Worm (Caenorhabditis elegans) whole organism, L4 larva: ENCODE results near the gene C49A9.5.
"Not testable (repeated sequence)": the region's sequence is repeated elsewhere in the genome, so short reads cannot be mapped to it uniquely, and the experiment has no call there.

Source experiments
- F49E8.2 ChIP-seq: sonication (generic microtip); optimal IDR thresholded peaks from 2 replicates; lab custom pipeline; 2016; ENCODE audit warnings: missing compliant biosample characterization, mild to moderate bottlenecking, missing genetic modification characterization, borderline replicate concordance
- ZK546.5 ChIP-seq, 2 experiments: sonication (generic microtip); optimal IDR thresholded peaks; 2 replicates each; lab custom pipeline; 2017; ENCODE audit warnings: missing biosample characterization in 2 of 2, missing genetic modification characterization in 2 of 2
- aha-1 ChIP-seq: fragments of 150-350 bp; peaks from one replicate; lab custom pipeline; 2014; ENCODE audit warnings: missing biosample characterization, missing genetic modification characterization
- aly-2 ChIP-seq: sonication (generic microtip); optimal IDR thresholded peaks from 2 replicates; lab custom pipeline; 2018; ENCODE audit warnings: missing biosample characterization, missing genetic modification characterization
- ceh-44 ChIP-seq: fragments of 200-800 bp; sonication (Bioruptor generic); IDR thresholded peaks from 2 replicates; pipeline ENCODE4 v1.3.6; 2022; ENCODE audit warnings: missing genetic modification reagents, missing genetic modification characterization, missing compliant biosample characterization
- ceh-82 ChIP-seq: sonication (generic microtip); optimal IDR thresholded peaks from 2 replicates; lab custom pipeline; 2017; ENCODE audit warnings: missing biosample characterization, missing genetic modification characterization
- ces-1 ChIP-seq: fragments of 150-350 bp; sonication (generic microtip); optimal IDR thresholded peaks from 4 replicates; lab custom pipeline; 2014; ENCODE audit warnings: missing biosample characterization, missing genetic modification reagents, missing genetic modification characterization
- daf-16 ChIP-seq, 3 experiments: sonication (generic microtip); optimal IDR thresholded peaks; 2 replicates each; lab custom pipeline; 2016 to 2017; ENCODE audit warnings: missing genetic modification characterization in 3 of 3, missing genetic modification reagents in 3 of 3, mild to moderate bottlenecking in 2 of 3, missing compliant biosample characterization in 2 of 3, missing biosample characterization in 1 of 3, moderate library complexity in 1 of 3
- dmd-6 ChIP-seq: fragments of 200-800 bp; sonication (Bioruptor generic); IDR thresholded peaks from 2 replicates; pipeline ENCODE4 v1.3.6; 2022; ENCODE audit warnings: missing genetic modification reagents, missing genetic modification characterization, missing compliant biosample characterization
- dmd-9 ChIP-seq: fragments of 200-800 bp; sonication (Bioruptor generic); IDR thresholded peaks from 2 replicates; pipeline ENCODE4 v1.3.6; 2022; ENCODE audit warnings: missing genetic modification reagents, missing genetic modification characterization, missing compliant biosample characterization
- dpl-1 ChIP-seq: fragments of 150-350 bp; optimal IDR thresholded peaks from 2 replicates; lab custom pipeline; 2014; ENCODE audit warnings: missing biosample characterization, missing genetic modification reagents, missing genetic modification characterization
- fkh-10 ChIP-seq: fragments of 150-350 bp; optimal IDR thresholded peaks from 2 replicates; lab custom pipeline; 2014; ENCODE audit warnings: missing biosample characterization, missing genetic modification reagents, missing genetic modification characterization
- gei-8 ChIP-seq: fragments of 200-800 bp; sonication (Bioruptor generic); optimal IDR thresholded peaks from 2 replicates; lab custom pipeline; 2018; ENCODE audit warnings: mild to moderate bottlenecking, missing genetic modification characterization, missing compliant biosample characterization
- hlh-30 ChIP-seq: sonication (generic microtip); optimal IDR thresholded peaks from 2 replicates; lab custom pipeline; 2017; ENCODE audit warnings: antibody characterized with exemption, mild to moderate bottlenecking, missing genetic modification characterization, missing compliant biosample characterization; ENCODE audit not compliant: insufficient read depth
- hmg-1.1 ChIP-seq: fragments of 200-800 bp; sonication (Bioruptor generic); IDR thresholded peaks from 2 replicates; pipeline ENCODE4 v1.3.6; 2022; ENCODE audit warnings: missing genetic modification reagents, missing genetic modification characterization, missing compliant biosample characterization
- lin-15B ChIP-seq: fragments of 150-350 bp; sonication (generic microtip); optimal IDR thresholded peaks from 3 replicates; lab custom pipeline; 2014; ENCODE audit warnings: missing biosample characterization, missing genetic modification characterization
- lir-3 ChIP-seq: sonication (generic microtip); optimal IDR thresholded peaks from 2 replicates; lab custom pipeline; 2016; ENCODE audit warnings: mild to moderate bottlenecking, missing genetic modification characterization, missing compliant biosample characterization
- madf-5 ChIP-seq, 2 experiments: fragments of 200-800 bp; sonication (Bioruptor generic); IDR thresholded peaks; 2 replicates each; pipeline ENCODE4 v1.3.6; 2022; ENCODE audit warnings: missing compliant biosample characterization in 2 of 2, missing genetic modification characterization in 2 of 2
- mdl-1 ChIP-seq, 2 experiments: fragments of 150-350 bp in 1 of 2; sonication (generic microtip) in 1 of 2; optimal IDR thresholded peaks; 2 replicates each; lab custom pipeline; 2014 to 2017; ENCODE audit warnings: missing biosample characterization in 2 of 2, missing genetic modification characterization in 2 of 2
- mdt-29 ChIP-seq: fragments of 200-800 bp; sonication (Bioruptor generic); IDR thresholded peaks from 2 replicates; pipeline ENCODE4 v1.3.6; 2022; ENCODE audit warnings: missing genetic modification reagents, missing genetic modification characterization, missing compliant biosample characterization
- mxl-2 ChIP-seq: fragments of 200-800 bp; sonication (Bioruptor generic); conservative IDR thresholded peaks from 2 replicates; pipeline ENCODE4 v1.3.6; 2022; ENCODE audit warnings: missing genetic modification reagents, missing genetic modification characterization, missing compliant biosample characterization
- nhr-111 ChIP-seq: fragments of 200-800 bp; sonication (Bioruptor generic); optimal IDR thresholded peaks from 2 replicates; lab custom pipeline; 2018; ENCODE audit warnings: mild to moderate bottlenecking, missing genetic modification characterization, missing compliant biosample characterization
- nhr-237 ChIP-seq: sonication (generic microtip); optimal IDR thresholded peaks from 2 replicates; lab custom pipeline; 2017; ENCODE audit warnings: missing biosample characterization, missing genetic modification characterization
- nhr-41 ChIP-seq: fragments of 200-800 bp; sonication (Bioruptor generic); IDR thresholded peaks from 2 replicates; pipeline ENCODE4 v1.3.6; 2022; ENCODE audit warnings: missing genetic modification reagents, missing genetic modification characterization, missing compliant biosample characterization
- nhr-6 ChIP-seq: fragments of 150-350 bp; optimal IDR thresholded peaks from 2 replicates; lab custom pipeline; 2014; ENCODE audit warnings: missing biosample characterization, missing genetic modification characterization
- nhr-76 ChIP-seq: fragments of 150-350 bp; optimal IDR thresholded peaks from 2 replicates; lab custom pipeline; 2014; ENCODE audit warnings: missing biosample characterization, missing genetic modification characterization
- pqm-1 ChIP-seq: sonication (generic microtip); optimal IDR thresholded peaks from 2 replicates; lab custom pipeline; 2017; ENCODE audit warnings: missing biosample characterization, missing genetic modification characterization
- sdz-12 ChIP-seq: fragments of 200-800 bp; sonication (Bioruptor generic); optimal IDR thresholded peaks from 2 replicates; lab custom pipeline; 2018; ENCODE audit warnings: mild to moderate bottlenecking, missing genetic modification characterization, missing compliant biosample characterization
- snpc-1.2 ChIP-seq: fragments of 200-800 bp; sonication (Bioruptor generic); IDR thresholded peaks from 2 replicates; pipeline ENCODE4 v1.3.6; 2022; ENCODE audit warnings: missing genetic modification reagents, missing genetic modification characterization, missing compliant biosample characterization
- snpc-4 ChIP-seq: fragments of 150-350 bp; optimal IDR thresholded peaks from 2 replicates; lab custom pipeline; 2014; ENCODE audit warnings: missing biosample characterization, missing genetic modification characterization
- unc-62 ChIP-seq, 3 experiments: fragments of 150-350 bp in 1 of 3; sonication (generic microtip); optimal IDR thresholded peaks in 2 of 3; peaks in 1 of 3; 1 replicate in 1 of 3; 2 replicates in 2 of 3; lab custom pipeline; 2014 to 2017; ENCODE audit warnings: missing biosample characterization in 3 of 3, missing genetic modification characterization in 3 of 3, missing genetic modification reagents in 3 of 3, missing genotype in 1 of 3
- zfp-3 ChIP-seq: fragments of 200-800 bp; sonication (Bioruptor generic); conservative IDR thresholded peaks from 2 replicates; pipeline ENCODE4 v1.3.6; 2022; ENCODE audit warnings: missing genetic modification reagents, missing genetic modification characterization, missing compliant biosample characterization
- zip-2 ChIP-seq: fragments of 150-350 bp; optimal IDR thresholded peaks from 2 replicates; lab custom pipeline; 2014; ENCODE audit warnings: missing biosample characterization, missing genetic modification characterization

Gene C49A9.5

ce11 chrIV:6248486-6248885 lies 35.0 kb downstream of the C49A9.5 start, which contains the start of gene acox-3 (continued):
- TF ChIP-seq daf-16 (GFP tag; optimal IDR thresholded peaks at IDR 0.05; lab: Kevin White, UChicago) (no peak), daf-16 (tag; optimal IDR thresholded peaks at IDR 0.05; lab: Kevin White, UChicago) (peak; percentile 88), dpl-1 (GFP tag; lab: Kevin White, UChicago) (no peak), madf-5 (GFP tag; IDR thresholded peaks at IDR 0.05; lab: Robert Waterston, UW) (no peak), nhr-111 (GFP tag; lab: Kevin White, UChicago) (no peak), hmg-1.1 (GFP tag; lab: Robert Waterston, UW) (no peak), pqm-1 (peak; percentile 53), gei-8 (GFP tag; lab: Kevin White, UChicago) (no peak), F49E8.2 (tag; lab: Kevin White, UChicago) (no peak), nhr-41 (no peak), sdz-12 (no peak), mdt-29 (GFP tag; lab: Robert Waterston, UW) (no peak), mxl-2 (GFP tag; lab: Robert Waterston, UW) (no peak), nhr-76 (tag; lab: Kevin White, UChicago) (no peak)

ce11 chrIV:6249591-6249990 lies 36.1 kb downstream of the C49A9.5 start, which contains the start of gene F58F9.1:
TSS of gene F58F9.1 (plus strand) at chrIV:6249841.
- TF ChIP-seq unc-62 (GFP tag; optimal IDR thresholded peaks at IDR 0.05 in 1 of 2; lab: Kevin White, UChicago) (peak in 1 of 2 experiments; percentile 16), unc-62 (tag; optimal IDR thresholded peaks at IDR 0.05; lab: Kevin White, UChicago) (no peak), lir-3 (tag; lab: Kevin White, UChicago) (no peak), snpc-4 (tag; lab: Kevin White, UChicago) (no peak), daf-16 (GFP tag; optimal IDR thresholded peaks at IDR 0.05; lab: Kevin White, UChicago) (no peak), daf-16 (tag; optimal IDR thresholded peaks at IDR 0.05; lab: Kevin White, UChicago) (no peak), dmd-6 (GFP tag; lab: Robert Waterston, UW) (no peak), dmd-9 (GFP tag; lab: Robert Waterston, UW) (no peak), hlh-30 (tag; lab: Kevin White, UChicago) (peak; percentile 6), mdl-1 (tag; optimal IDR thresholded peaks at IDR 0.05; lab: Kevin White, UChicago) (no peak), ceh-44 (no peak), nhr-41 (no peak), zfp-3 (no peak), zip-2 (tag; lab: Kevin White, UChicago) (no peak), aly-2 (tag; lab: Kevin White, UChicago) (no peak), pqm-1 (no peak), ceh-82 (tag; lab: Kevin White, UChicago) (no peak), nhr-237 (tag; lab: Kevin White, UChicago) (no peak), hmg-1.1 (GFP tag; lab: Robert Waterston, UW) (no peak), lin-15B (tag; lab: Kevin White, UChicago) (no peak), aha-1 (tag; lab: Kevin White, UChicago) (peak; percentile 44), fkh-10 (GFP tag; lab: Kevin White, UChicago) (no peak)
- TF ChIP-seq, all 104 proteins: peak for 3

- TF ChIP-seq snpc-1.2 (GFP tag; lab: Robert Waterston, UW); ces-1; ZK546.5 (tag; optimal IDR thresholded peaks at IDR 0.05; lab: Kevin White, UChicago): not testable (repeated sequence)
Observed at ce11 chrIV:6253000-6253399, 39.5 kb downstream of the C49A9.5 start, which contains the start of gene T13A10.2. TSS of gene T13A10.2 (plus strand) at chrIV:6253300.

- no peak for TF ChIP-seq nhr-6 (tag; lab: Kevin White, UChicago)
Observed at ce11 chrIV:6254635-6255034, 41.2 kb downstream of the C49A9.5 start, which contains the start of gene T13A10.64. TSS of gene T13A10.64 (plus strand) at chrIV:6254935.
